Worm (Caenorhabditis elegans): ENCODE results near the gene C03A3.9.
A peak's percentile ranks its signal among the peaks of the same experiment; 100 is the strongest.

The C03A3.9 gene

DNA sequence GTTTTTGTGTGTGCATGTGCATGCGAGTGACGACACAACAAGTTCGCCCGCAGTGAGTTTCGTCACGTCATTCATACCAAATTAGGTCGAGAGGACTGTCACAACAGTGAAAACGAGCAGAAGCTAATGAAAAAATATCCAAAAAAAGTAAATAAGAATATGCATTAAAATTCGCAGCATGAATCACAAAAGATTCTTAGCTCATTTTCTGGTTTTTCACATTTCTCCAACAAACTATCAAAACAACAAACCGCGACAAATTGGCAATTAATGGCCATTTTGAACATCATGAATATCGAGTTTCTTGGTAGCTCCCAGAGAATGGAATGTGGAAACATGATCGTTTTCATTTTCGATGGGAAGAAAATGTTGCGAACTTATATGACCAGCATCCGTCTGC, 23.2 kb upstream of the C03A3.9 start:
- TF ChIP-seq skn-1 (tag; optimal IDR thresholded peaks at IDR 0.05) (no peak), ama-1 (optimal IDR thresholded peaks at IDR 0.05) (no peak), jun-1 (tag; optimal IDR thresholded peaks at IDR 0.05) (no peak), nhr-11 (tag; optimal IDR thresholded peaks at IDR 0.05) (no peak), egl-27 (tag; optimal IDR thresholded peaks at IDR 0.05) (no peak), elt-1 (tag; optimal IDR thresholded peaks at IDR 0.05) (no peak), mdl-1 (tag; optimal IDR thresholded peaks at IDR 0.05) (no peak), ceh-9 (tag; optimal IDR thresholded peaks at IDR 0.05) (no peak), nhr-76 (tag; optimal IDR thresholded peaks at IDR 0.05) (no peak), nfya-1 (tag; optimal IDR thresholded peaks at IDR 0.05; ENCODE audit: insufficient read depth) (no peak), hmg-11 (tag; optimal IDR thresholded peaks at IDR 0.05) (no peak), nhr-23 (tag; optimal IDR thresholded peaks at IDR 0.05) (no peak), ztf-11 (tag; optimal IDR thresholded peaks at IDR 0.05) (no peak), nhr-43 (tag; optimal IDR thresholded peaks at IDR 0.05; ENCODE audit: poor library complexity, severe bottlenecking) (no peak), snpc-4 (tag; optimal IDR thresholded peaks at IDR 0.05) (no peak), fos-1 (tag; optimal IDR thresholded peaks at IDR 0.05) (no peak), zag-1 (tag; optimal IDR thresholded peaks at IDR 0.05) (no peak), ceh-28 (tag; optimal IDR thresholded peaks at IDR 0.05) (no peak), lsy-12 (tag; optimal IDR thresholded peaks at IDR 0.05) (no peak), nhr-67 (tag; optimal IDR thresholded peaks at IDR 0.05) (no peak)

DNA sequence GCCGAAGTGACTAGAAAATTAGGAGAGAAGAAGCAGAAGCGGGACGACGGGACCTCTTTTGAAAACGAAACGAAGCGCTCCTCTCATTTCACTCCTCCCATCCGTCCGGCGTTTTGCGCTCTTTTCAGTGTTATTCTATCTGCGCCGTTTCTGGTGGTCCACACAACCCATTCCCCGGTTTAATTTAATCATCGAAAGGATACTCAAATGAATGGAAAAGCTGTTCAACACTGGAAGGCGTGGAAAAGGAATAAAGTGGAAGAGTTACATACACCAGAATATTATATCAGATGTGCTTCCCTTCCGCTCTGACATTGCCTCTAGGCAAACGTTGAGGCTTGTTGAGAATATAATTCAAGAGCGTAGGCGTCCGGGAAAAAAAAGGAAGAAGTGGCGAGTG, 21.8 kb upstream of the C03A3.9 start:
- TF ChIP-seq zag-1 (tag; optimal IDR thresholded peaks at IDR 0.05) = no peak
- no peak for TF ChIP-seq elt-2 (tag; optimal IDR thresholded peaks at IDR 0.05)
- TF ChIP-seq hmg-11 (tag; optimal IDR thresholded peaks at IDR 0.05) = peak; percentile 13
- no peak for TF ChIP-seq nhr-76 (tag; optimal IDR thresholded peaks at IDR 0.05)
- TF ChIP-seq pqm-1 (tag; optimal IDR thresholded peaks at IDR 0.05) = no peak
- TF ChIP-seq mml-1 (tag; optimal IDR thresholded peaks at IDR 0.05) = no peak

DNA sequence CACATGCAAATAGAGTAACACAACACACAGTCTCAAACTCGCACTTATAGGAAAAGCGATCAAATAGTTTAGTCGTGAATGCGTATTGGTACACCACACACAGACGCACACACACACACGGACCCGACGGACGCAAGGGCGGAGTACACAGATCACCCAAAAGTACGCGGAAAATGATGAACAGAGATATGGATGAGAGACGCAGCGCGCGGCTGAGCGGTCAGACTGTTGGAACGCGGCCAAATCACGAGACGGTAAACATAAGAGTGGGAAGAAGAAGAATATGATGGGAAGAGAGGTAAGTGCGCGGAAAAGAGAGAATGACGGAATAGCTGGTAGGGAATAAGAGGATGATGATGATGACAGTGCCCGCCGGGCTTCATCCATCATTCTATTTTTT, 18.7 kb upstream of the C03A3.9 start:
- no peak for TF ChIP-seq snpc-4 (tag; optimal IDR thresholded peaks at IDR 0.05)
- peak; percentile 43 for TF ChIP-seq tbx-2 (tag; optimal IDR thresholded peaks at IDR 0.05)
- peak; percentile 87 for TF ChIP-seq nhr-23 (tag; optimal IDR thresholded peaks at IDR 0.05)
- TF ChIP-seq nhr-76 (tag; optimal IDR thresholded peaks at IDR 0.05) = no peak
- no peak for TF ChIP-seq ama-1 (optimal IDR thresholded peaks at IDR 0.05)
- no peak for TF ChIP-seq egl-27 (tag; optimal IDR thresholded peaks at IDR 0.05)
- no peak for TF ChIP-seq egl-5 (tag; optimal IDR thresholded peaks at IDR 0.05)
- no peak for TF ChIP-seq fkh-10 (GFP tag; optimal IDR thresholded peaks at IDR 0.05)
- TF ChIP-seq lsy-12 (tag; optimal IDR thresholded peaks at IDR 0.05) = no peak
- TF ChIP-seq nhr-43 (tag; optimal IDR thresholded peaks at IDR 0.05; ENCODE audit: poor library complexity, severe bottlenecking) = peak; percentile 82
- no peak for TF ChIP-seq nhr-237 (tag; optimal IDR thresholded peaks at IDR 0.05)
- TF ChIP-seq lin-39 (tag; optimal IDR thresholded peaks at IDR 0.05) = no peak
- no peak for TF ChIP-seq sea-2 (GFP tag; optimal IDR thresholded peaks at IDR 0.05)
- no peak for TF ChIP-seq nhr-12 (tag; optimal IDR thresholded peaks at IDR 0.05)
- no peak for TF ChIP-seq fos-1 (tag; optimal IDR thresholded peaks at IDR 0.05)
- TF ChIP-seq nfya-1 (tag; optimal IDR thresholded peaks at IDR 0.05; ENCODE audit: insufficient read depth) = peak; percentile 30
- TF ChIP-seq aly-2 (tag; optimal IDR thresholded peaks at IDR 0.05) = no peak
- no peak for TF ChIP-seq R02D3.7 (tag; optimal IDR thresholded peaks at IDR 0.05)
- no peak for TF ChIP-seq hmg-11 (tag; optimal IDR thresholded peaks at IDR 0.05)
- TF ChIP-seq zag-1 (tag; optimal IDR thresholded peaks at IDR 0.05) = no peak
- peak; percentile 67 for TF ChIP-seq nhr-25 (tag; optimal IDR thresholded peaks at IDR 0.05)
- no peak for TF ChIP-seq fkh-2 (tag; optimal IDR thresholded peaks at IDR 0.05)
- TF ChIP-seq ztf-11 (tag; optimal IDR thresholded peaks at IDR 0.05) = no peak
- no peak for TF ChIP-seq pqm-1 (tag; optimal IDR thresholded peaks at IDR 0.05)
- TF ChIP-seq elt-3 (tag; optimal IDR thresholded peaks at IDR 0.05) = no peak
- TF ChIP-seq lin-15B (tag; optimal IDR thresholded peaks at IDR 0.05) = peak; percentile 9
- TF ChIP-seq nhr-67 (tag; optimal IDR thresholded peaks at IDR 0.05) = no peak
- no peak for TF ChIP-seq ceh-9 (tag; optimal IDR thresholded peaks at IDR 0.05)
- peak; percentile 49 for TF ChIP-seq pha-4 (tag; optimal IDR thresholded peaks at IDR 0.05)
- TF ChIP-seq unc-39 (tag; optimal IDR thresholded peaks at IDR 0.05) = no peak
- TF ChIP-seq ceh-16 (tag; optimal IDR thresholded peaks at IDR 0.05) = no peak
- no peak for TF ChIP-seq skn-1 (tag; optimal IDR thresholded peaks at IDR 0.05)

Measured in whole organism, L3 larva.